Worm (Caenorhabditis elegans) whole organism, L4 larva: ENCODE measurements around the gene T07C12.10.
A peak's percentile ranks its signal among the peaks of the same experiment; 100 is the strongest.

Experiments used
- F26F4.8 ChIP-seq: fragments of 200-800 bp; sonication (Bioruptor generic); conservative IDR thresholded peaks from 2 replicates; pipeline ENCODE4 v1.3.6; 2022; ENCODE audit warnings: missing genetic modification characterization, missing compliant biosample characterization
- F49E8.2 ChIP-seq: sonication (generic microtip); optimal IDR thresholded peaks from 2 replicates; lab custom pipeline; 2016; ENCODE audit warnings: missing compliant biosample characterization, mild to moderate bottlenecking, missing genetic modification characterization, borderline replicate concordance
- T20F7.1 ChIP-seq: fragments of 200-800 bp; sonication (Bioruptor generic); optimal IDR thresholded peaks from 2 replicates; lab custom pipeline; 2018; ENCODE audit warnings: mild to moderate bottlenecking, missing genetic modification characterization, missing compliant biosample characterization
- ZK546.5 ChIP-seq, 2 experiments: sonication (generic microtip); optimal IDR thresholded peaks; 2 replicates each; lab custom pipeline; 2017; ENCODE audit warnings: missing biosample characterization in 2 of 2, missing genetic modification characterization in 2 of 2
- ceh-44 ChIP-seq: fragments of 200-800 bp; sonication (Bioruptor generic); IDR thresholded peaks from 2 replicates; pipeline ENCODE4 v1.3.6; 2022; ENCODE audit warnings: missing genetic modification reagents, missing genetic modification characterization, missing compliant biosample characterization
- ctbp-1 ChIP-seq: fragments of 200-800 bp; sonication (Bioruptor generic); IDR thresholded peaks from 2 replicates; pipeline ENCODE4 v1.3.6; 2022; ENCODE audit warnings: missing genetic modification reagents, missing genetic modification characterization, missing compliant biosample characterization
- daf-16 ChIP-seq, 3 experiments: sonication (generic microtip); optimal IDR thresholded peaks; 2 replicates each; lab custom pipeline; 2016 to 2017; ENCODE audit warnings: missing genetic modification characterization in 3 of 3, missing genetic modification reagents in 3 of 3, mild to moderate bottlenecking in 2 of 3, missing compliant biosample characterization in 2 of 3, missing biosample characterization in 1 of 3, moderate library complexity in 1 of 3
- daf-19 ChIP-seq: fragments of 200-800 bp; sonication (Bioruptor generic); conservative IDR thresholded peaks from 2 replicates; pipeline ENCODE4 v1.3.6; 2022; ENCODE audit warnings: missing genetic modification characterization, missing compliant biosample characterization
- dmd-6 ChIP-seq: fragments of 200-800 bp; sonication (Bioruptor generic); IDR thresholded peaks from 2 replicates; pipeline ENCODE4 v1.3.6; 2022; ENCODE audit warnings: missing genetic modification reagents, missing genetic modification characterization, missing compliant biosample characterization
- dve-1 ChIP-seq: sonication (generic microtip); optimal IDR thresholded peaks from 2 replicates; lab custom pipeline; 2017; ENCODE audit warnings: antibody characterized with exemption, mild to moderate bottlenecking, missing genetic modification characterization, missing compliant biosample characterization; ENCODE audit not compliant: insufficient read depth
- fos-1 ChIP-seq: fragments of 150-350 bp; optimal IDR thresholded peaks from 2 replicates; lab custom pipeline; 2014; ENCODE audit warnings: missing biosample characterization, missing genetic modification characterization
- hlh-11 ChIP-seq: fragments of 200-800 bp; sonication (Bioruptor generic); optimal IDR thresholded peaks from 2 replicates; lab custom pipeline; 2018; ENCODE audit warnings: mild to moderate bottlenecking, missing genetic modification characterization, missing compliant biosample characterization
- hlh-30 ChIP-seq: sonication (generic microtip); optimal IDR thresholded peaks from 2 replicates; lab custom pipeline; 2017; ENCODE audit warnings: antibody characterized with exemption, mild to moderate bottlenecking, missing genetic modification characterization, missing compliant biosample characterization; ENCODE audit not compliant: insufficient read depth
- lin-13 ChIP-seq: fragments of 150-350 bp; optimal IDR thresholded peaks from 2 replicates; lab custom pipeline; 2014; ENCODE audit warnings: missing biosample characterization, missing genetic modification reagents, missing genetic modification characterization
- lin-29 ChIP-seq: fragments of 200-800 bp; sonication (Bioruptor generic); IDR thresholded peaks from 2 replicates; pipeline ENCODE4 v1.3.6; 2022; ENCODE audit warnings: missing genetic modification reagents, missing genetic modification characterization, missing compliant biosample characterization
- lin-38 ChIP-seq: fragments of 200-800 bp; sonication (Bioruptor generic); IDR thresholded peaks from 2 replicates; pipeline ENCODE4 v1.3.6; 2022; ENCODE audit warnings: missing genetic modification reagents, missing genetic modification characterization, missing compliant biosample characterization
- lsy-2 ChIP-seq, 2 experiments: fragments of 150-350 bp in 1 of 2; sonication (generic microtip) in 1 of 2; optimal IDR thresholded peaks; 2 replicates each; lab custom pipeline; 2014 to 2017; ENCODE audit warnings: missing biosample characterization in 2 of 2, missing genetic modification characterization in 2 of 2
- madf-5 ChIP-seq, 2 experiments: fragments of 200-800 bp; sonication (Bioruptor generic); IDR thresholded peaks; 2 replicates each; pipeline ENCODE4 v1.3.6; 2022; ENCODE audit warnings: missing compliant biosample characterization in 2 of 2, missing genetic modification characterization in 2 of 2
- mdl-1 ChIP-seq, 2 experiments: fragments of 150-350 bp in 1 of 2; sonication (generic microtip) in 1 of 2; optimal IDR thresholded peaks; 2 replicates each; lab custom pipeline; 2014 to 2017; ENCODE audit warnings: missing biosample characterization in 2 of 2, missing genetic modification characterization in 2 of 2
- mep-1 ChIP-seq: fragments of 150-350 bp; sonication (generic microtip); optimal IDR thresholded peaks from 3 replicates; lab custom pipeline; 2014; ENCODE audit warnings: missing biosample characterization, missing genetic modification characterization
- mes-2 ChIP-seq: sonication (generic microtip); optimal IDR thresholded peaks from 2 replicates; lab custom pipeline; 2016; ENCODE audit warnings: missing genotype, mild to moderate bottlenecking, missing genetic modification characterization, missing compliant biosample characterization; ENCODE audit not compliant: poor library complexity, severe bottlenecking
- nhr-10 ChIP-seq: fragments of 150-350 bp; optimal IDR thresholded peaks from 2 replicates; lab custom pipeline; 2014; ENCODE audit warnings: missing biosample characterization, missing genetic modification characterization
- nhr-11 ChIP-seq: fragments of 150-350 bp; optimal IDR thresholded peaks from 2 replicates; lab custom pipeline; 2014; ENCODE audit warnings: missing biosample characterization, missing genetic modification characterization
- nhr-111 ChIP-seq: fragments of 200-800 bp; sonication (Bioruptor generic); optimal IDR thresholded peaks from 2 replicates; lab custom pipeline; 2018; ENCODE audit warnings: mild to moderate bottlenecking, missing genetic modification characterization, missing compliant biosample characterization
- nhr-28 ChIP-seq: fragments of 150-350 bp; optimal IDR thresholded peaks from 2 replicates; lab custom pipeline; 2014; ENCODE audit warnings: missing biosample characterization, missing genetic modification characterization
- nhr-42 ChIP-seq: fragments of 200-800 bp; sonication (Bioruptor generic); IDR thresholded peaks from 2 replicates; pipeline ENCODE4 v1.3.6; 2022; ENCODE audit warnings: missing genetic modification characterization, missing compliant biosample characterization
- nhr-6 ChIP-seq: fragments of 150-350 bp; optimal IDR thresholded peaks from 2 replicates; lab custom pipeline; 2014; ENCODE audit warnings: missing biosample characterization, missing genetic modification characterization
- pha-4 ChIP-seq, 2 experiments: fragments of 150-350 bp in 1 of 2; fragments of 200-800 bp in 1 of 2; sonication (Bioruptor generic) in 1 of 2; IDR thresholded peaks in 1 of 2; optimal IDR thresholded peaks in 1 of 2; 2 replicates each; pipeline versions ENCODE4 v1.3.6 to Lab custom; 2014 to 2022; ENCODE audit warnings: missing genetic modification characterization in 2 of 2, missing genetic modification reagents in 2 of 2, missing biosample characterization in 1 of 2, missing compliant biosample characterization in 1 of 2
- pqm-1 ChIP-seq: sonication (generic microtip); optimal IDR thresholded peaks from 2 replicates; lab custom pipeline; 2017; ENCODE audit warnings: missing biosample characterization, missing genetic modification characterization
- rbr-2 ChIP-seq: sonication (generic microtip); optimal IDR thresholded peaks from 2 replicates; lab custom pipeline; 2016; ENCODE audit warnings: missing genotype, missing genetic modification characterization, missing compliant biosample characterization
- saeg-2 ChIP-seq: fragments of 200-800 bp; sonication (Bioruptor generic); IDR thresholded peaks from 2 replicates; pipeline ENCODE4 v1.3.6; 2022; ENCODE audit warnings: missing genetic modification reagents, missing genetic modification characterization, missing compliant biosample characterization
- sdz-12 ChIP-seq: fragments of 200-800 bp; sonication (Bioruptor generic); optimal IDR thresholded peaks from 2 replicates; lab custom pipeline; 2018; ENCODE audit warnings: mild to moderate bottlenecking, missing genetic modification characterization, missing compliant biosample characterization
- skn-1 ChIP-seq: fragments of 150-350 bp; optimal IDR thresholded peaks from 2 replicates; lab custom pipeline; 2014; ENCODE audit warnings: missing biosample characterization, missing genetic modification characterization
- snpc-1.2 ChIP-seq: fragments of 200-800 bp; sonication (Bioruptor generic); IDR thresholded peaks from 2 replicates; pipeline ENCODE4 v1.3.6; 2022; ENCODE audit warnings: missing genetic modification reagents, missing genetic modification characterization, missing compliant biosample characterization
- spr-1 ChIP-seq: sonication (generic microtip); optimal IDR thresholded peaks from 2 replicates; lab custom pipeline; 2016; ENCODE audit warnings: mild to moderate bottlenecking, missing genetic modification characterization, missing compliant biosample characterization
- spr-3 ChIP-seq: fragments of 200-800 bp; sonication (Bioruptor generic); optimal IDR thresholded peaks from 2 replicates; lab custom pipeline; 2018; ENCODE audit warnings: mild to moderate bottlenecking, missing genetic modification characterization, missing compliant biosample characterization
- tag-97 ChIP-seq: fragments of 200-800 bp; sonication (Bioruptor generic); IDR thresholded peaks from 2 replicates; pipeline ENCODE4 v1.3.6; 2022; ENCODE audit warnings: missing genetic modification characterization, missing compliant biosample characterization
- unc-39 ChIP-seq: sonication (generic microtip); optimal IDR thresholded peaks from 2 replicates; lab custom pipeline; 2017; ENCODE audit warnings: missing biosample characterization, missing genetic modification characterization
- unc-62 ChIP-seq, 3 experiments: fragments of 150-350 bp in 1 of 3; sonication (generic microtip); optimal IDR thresholded peaks in 2 of 3; peaks in 1 of 3; 1 replicate in 1 of 3; 2 replicates in 2 of 3; lab custom pipeline; 2014 to 2017; ENCODE audit warnings: missing biosample characterization in 3 of 3, missing genetic modification characterization in 3 of 3, missing genetic modification reagents in 3 of 3, missing genotype in 1 of 3
- vab-7 ChIP-seq: fragments of 200-800 bp; sonication (Bioruptor generic); IDR thresholded peaks from 2 replicates; pipeline ENCODE4 v1.3.6; 2022; ENCODE audit warnings: missing genetic modification reagents, missing genetic modification characterization, missing compliant biosample characterization
- zag-1 ChIP-seq: fragments of 150-350 bp; optimal IDR thresholded peaks from 2 replicates; lab custom pipeline; 2014; ENCODE audit warnings: missing biosample characterization, missing genetic modification characterization
- zip-11 ChIP-seq: fragments of 200-800 bp; sonication (Bioruptor generic); IDR thresholded peaks from 2 replicates; pipeline ENCODE4 v1.3.6; 2022; ENCODE audit warnings: missing genetic modification characterization, missing compliant biosample characterization
- zip-2 ChIP-seq: fragments of 150-350 bp; optimal IDR thresholded peaks from 2 replicates; lab custom pipeline; 2014; ENCODE audit warnings: missing biosample characterization, missing genetic modification characterization
- ztf-7 ChIP-seq: fragments of 150-350 bp; optimal IDR thresholded peaks from 2 replicates; lab custom pipeline; 2014; ENCODE audit warnings: missing biosample characterization, missing genetic modification characterization

T07C12.10 gene

DNA sequence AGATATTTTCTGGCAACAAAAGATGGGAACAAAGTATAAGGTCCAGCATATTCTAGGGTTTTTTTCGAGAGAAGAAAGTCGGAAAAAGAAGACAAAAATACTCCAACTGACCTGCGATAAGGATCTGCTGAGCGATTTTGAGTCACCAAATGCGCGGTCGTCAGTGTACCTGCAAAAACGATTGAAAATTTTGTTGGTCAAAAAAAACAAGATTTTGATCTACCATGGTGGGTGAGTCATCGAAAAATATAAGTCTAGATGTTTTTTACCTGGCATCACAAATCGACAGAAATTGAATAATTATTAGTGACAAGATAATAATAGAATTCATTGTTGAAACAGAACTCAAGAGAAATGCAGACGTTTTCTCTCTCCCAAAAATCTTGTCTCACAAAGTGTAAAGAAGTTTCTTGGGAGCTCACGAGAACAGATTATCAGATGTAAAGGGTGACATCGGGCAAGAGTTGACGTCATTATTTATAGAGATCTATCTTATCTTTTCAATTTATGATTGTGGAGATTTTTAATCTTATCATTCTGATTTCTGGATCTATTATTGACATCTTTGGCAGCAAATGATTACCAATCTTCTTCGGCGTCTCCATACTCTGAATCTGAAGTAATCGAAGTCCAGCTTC, 25.1 kb upstream of the T07C12.10 start:
- TF ChIP-seq dmd-6 = no peak
- TF ChIP-seq unc-62 (GFP tag; optimal IDR thresholded peaks at IDR 0.05 in 1 of 2; lab: Kevin White, UChicago) = peak in 1 of 2 experiments; percentile 97
- no peak for TF ChIP-seq unc-62 (tag; optimal IDR thresholded peaks at IDR 0.05; lab: Kevin White, UChicago)
- TF ChIP-seq snpc-1.2 (GFP tag; lab: Robert Waterston, UW) = no peak
- TF ChIP-seq hlh-11 (tag; lab: Kevin White, UChicago) = peak; percentile 11
- TF ChIP-seq dve-1 (tag; lab: Kevin White, UChicago) = no peak
- no peak for TF ChIP-seq spr-3 (GFP tag; lab: Kevin White, UChicago)
- peak; percentile 21 for TF ChIP-seq nhr-11
- TF ChIP-seq, all 104 proteins: peak for 3

DNA sequence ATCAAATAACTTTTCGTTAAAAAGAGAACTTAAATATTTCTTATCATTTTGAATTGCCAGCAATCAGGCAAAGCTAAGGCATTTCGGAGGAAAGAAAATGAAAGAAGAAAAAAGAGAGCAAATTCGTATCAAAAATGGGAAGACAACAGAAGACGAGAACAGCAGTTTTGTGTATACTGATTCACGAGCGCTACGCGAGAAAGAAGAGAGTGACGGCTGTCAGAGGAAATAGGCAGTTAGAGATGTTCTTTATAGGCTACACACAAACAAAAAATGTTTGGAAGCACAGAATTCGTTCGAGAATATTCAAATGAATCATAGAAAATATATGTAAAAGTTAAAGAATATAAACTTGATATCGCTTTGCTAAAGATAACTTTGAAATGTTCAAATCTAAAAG, 24.5 kb upstream of the T07C12.10 start:
- TF ChIP-seq pqm-1 = peak; percentile 42
- peak; percentile 2 for TF ChIP-seq nhr-6 (tag; lab: Kevin White, UChicago)
- TF ChIP-seq T20F7.1 (GFP tag; lab: Kevin White, UChicago) = peak; percentile 19
- peak; percentile 13 for TF ChIP-seq mes-2 (tag; lab: Kevin White, UChicago)
- peak in 1 of 2 experiments; percentile 15 for TF ChIP-seq lsy-2 (tag; optimal IDR thresholded peaks at IDR 0.05; lab: Kevin White, UChicago)
- TF ChIP-seq ztf-7 = peak; percentile 25
- TF ChIP-seq nhr-28 (tag; lab: Kevin White, UChicago) = peak; percentile 98
- peak; percentile 74 for TF ChIP-seq dve-1 (tag; lab: Kevin White, UChicago)
- no peak for TF ChIP-seq skn-1
- TF ChIP-seq dmd-6 = peak; percentile 59
- no peak for TF ChIP-seq ZK546.5 (tag; optimal IDR thresholded peaks at IDR 0.05; lab: Kevin White, UChicago)
- TF ChIP-seq hlh-11 (tag; lab: Kevin White, UChicago) = peak; percentile 52
- no peak for TF ChIP-seq lin-29
- no peak for TF ChIP-seq rbr-2
- peak; percentile 53 for TF ChIP-seq hlh-30 (tag; lab: Kevin White, UChicago)
- no peak for TF ChIP-seq zip-11 (GFP tag; lab: Robert Waterston, UW)
- no peak for TF ChIP-seq saeg-2
- peak; percentile 40 for TF ChIP-seq mep-1 (tag; lab: Kevin White, UChicago)
- TF ChIP-seq zag-1 (tag; lab: Kevin White, UChicago) = no peak
- no peak for TF ChIP-seq spr-1
- TF ChIP-seq lin-13 (GFP tag; lab: Kevin White, UChicago) = peak; percentile 16
- peak in 1 of 2 experiments; percentile 27 for TF ChIP-seq mdl-1 (tag; optimal IDR thresholded peaks at IDR 0.05; lab: Kevin White, UChicago)
- peak; percentile 90 for TF ChIP-seq nhr-11
- TF ChIP-seq pha-4 (GFP tag; IDR thresholded peaks at IDR 0.05; lab: Robert Waterston, UW) = no peak
- TF ChIP-seq pha-4 (tag; optimal IDR thresholded peaks at IDR 0.05; lab: Kevin White, UChicago) = peak; percentile 6
- no peak for TF ChIP-seq daf-16 (GFP tag; optimal IDR thresholded peaks at IDR 0.05; lab: Kevin White, UChicago)
- peak; percentile 70 for TF ChIP-seq daf-16 (tag; optimal IDR thresholded peaks at IDR 0.05; lab: Kevin White, UChicago)

DNA sequence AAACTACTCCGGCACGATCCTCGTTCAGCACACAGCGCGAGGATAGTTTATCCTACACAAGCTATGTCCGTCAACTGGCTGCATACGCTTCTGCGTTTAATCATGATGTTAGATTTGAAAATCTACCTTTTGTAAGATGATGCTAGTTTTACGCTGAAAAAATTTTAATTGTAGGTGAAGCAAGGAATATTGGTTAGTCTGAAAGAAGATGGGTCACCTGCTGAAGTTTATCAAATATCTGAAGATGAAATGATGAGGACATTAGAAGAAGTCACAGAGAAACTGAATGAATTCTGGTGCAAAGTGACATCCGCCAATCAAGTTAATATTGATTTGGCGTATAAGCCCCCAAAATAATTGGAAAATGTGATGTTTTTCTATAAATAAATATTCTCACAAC, 23.3 kb upstream of the T07C12.10 start:
- TF ChIP-seq lin-13 (GFP tag; lab: Kevin White, UChicago) (no peak), madf-5 (GFP tag; IDR thresholded peaks at IDR 0.05; lab: Robert Waterston, UW) (no peak), lsy-2 (tag; optimal IDR thresholded peaks at IDR 0.05; lab: Kevin White, UChicago) (peak in 1 of 2 experiments; percentile 19), hlh-30 (tag; lab: Kevin White, UChicago) (no peak), lin-38 (0 out of 2 replicates have a peak, but pooled peaks have one; percentile 34), vab-7 (GFP tag; lab: Robert Waterston, UW) (no peak), nhr-111 (GFP tag; lab: Kevin White, UChicago) (no peak), dmd-6 (peak; percentile 11; the same call in 1 of the 2 replicates), snpc-1.2 (GFP tag; lab: Robert Waterston, UW) (0 out of 2 replicates have a peak, but pooled peaks have one; percentile 18), F26F4.8 (no peak), tag-97 (GFP tag; lab: Robert Waterston, UW) (no peak), spr-3 (GFP tag; lab: Kevin White, UChicago) (no peak), F49E8.2 (tag; lab: Kevin White, UChicago) (no peak), nhr-10 (no peak), fos-1 (tag; lab: Kevin White, UChicago) (no peak), unc-62 (GFP tag; optimal IDR thresholded peaks at IDR 0.05 in 1 of 2; lab: Kevin White, UChicago) (no peak), unc-62 (tag; optimal IDR thresholded peaks at IDR 0.05; lab: Kevin White, UChicago) (no peak), ctbp-1 (no peak), daf-19 (0 out of 2 replicates have a peak, but pooled peaks have one; percentile 24), sdz-12 (no peak), ceh-44 (GFP tag; lab: Robert Waterston, UW) (no peak), unc-39 (tag; lab: Kevin White, UChicago) (no peak), skn-1 (no peak), zip-2 (tag; lab: Kevin White, UChicago) (no peak), lin-29 (no peak), nhr-42 (GFP tag; lab: Robert Waterston, UW) (no peak)
